Worm (Caenorhabditis elegans) whole organism, L2 larva: ENCODE measurements around the gene lbp-1.

Experiments used
- F13H6.1 ChIP-seq: sonication (generic microtip); optimal IDR thresholded peaks from 2 replicates; lab custom pipeline; 2016; ENCODE audit warnings: missing genetic modification characterization, missing compliant biosample characterization
- egl-27 ChIP-seq: sonication (generic microtip); optimal IDR thresholded peaks from 3 replicates; lab custom pipeline; 2017; ENCODE audit warnings: missing biosample characterization, missing genetic modification reagents, missing genetic modification characterization
- elt-3 ChIP-seq: sonication (generic microtip); optimal IDR thresholded peaks from 2 replicates; lab custom pipeline; 2017; ENCODE audit warnings: missing biosample characterization, missing genetic modification characterization
- lin-13 ChIP-seq: fragments of 150-350 bp; optimal IDR thresholded peaks from 2 replicates; lab custom pipeline; 2014; ENCODE audit warnings: missing biosample characterization, missing genetic modification reagents, missing genetic modification characterization
- nhr-11 ChIP-seq: fragments of 150-350 bp; optimal IDR thresholded peaks from 2 replicates; lab custom pipeline; 2014; ENCODE audit warnings: missing biosample characterization, missing genetic modification characterization
- nhr-12 ChIP-seq: fragments of 150-350 bp; optimal IDR thresholded peaks from 2 replicates; lab custom pipeline; 2014; ENCODE audit warnings: missing biosample characterization, missing genetic modification characterization
- nhr-77 ChIP-seq: fragments of 150-350 bp; optimal IDR thresholded peaks from 2 replicates; lab custom pipeline; 2014; ENCODE audit warnings: missing biosample characterization, missing genetic modification characterization
- snpc-4 ChIP-seq: fragments of 150-350 bp; optimal IDR thresholded peaks from 2 replicates; lab custom pipeline; 2014; ENCODE audit warnings: missing biosample characterization, missing genetic modification characterization

DNA sequence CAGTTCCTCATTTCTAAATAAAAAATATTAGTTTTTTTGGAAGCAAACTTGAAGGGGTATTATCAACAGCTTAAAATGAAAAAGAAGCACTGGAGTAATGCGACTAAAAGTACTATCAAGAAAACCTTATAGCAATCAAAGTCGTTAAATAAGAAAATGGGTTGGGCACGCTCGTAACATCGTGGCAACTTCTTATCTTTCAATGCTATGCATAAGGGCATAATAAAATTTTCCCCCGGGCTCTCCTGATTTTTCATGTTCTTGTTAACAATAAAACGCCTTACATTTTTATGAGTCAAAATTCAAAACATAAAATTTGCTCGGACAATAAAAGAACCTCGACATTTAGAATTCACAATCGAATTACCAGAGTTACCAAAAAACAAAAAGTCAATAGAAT, 15.3 kb upstream of the lbp-1 start, which contains the start of gene irg-7:
- TF ChIP-seq nhr-77 (tag; lab: Kevin White, UChicago), result no peak
- TF ChIP-seq egl-27 (tag; lab: Kevin White, UChicago), result no peak
- no peak for TF ChIP-seq elt-3 (tag; lab: Kevin White, UChicago)
- TF ChIP-seq nhr-12 (tag; lab: Kevin White, UChicago), result no peak
- no peak for TF ChIP-seq snpc-4
- TF ChIP-seq F13H6.1 (tag; lab: Kevin White, UChicago), result no peak
- no peak for TF ChIP-seq nhr-11
- no peak for TF ChIP-seq lin-13 (GFP tag; lab: Kevin White, UChicago)
